Worm (Caenorhabditis elegans): Measurements from ENCODE around the gene grl-26.

grl-26 gene

DNA sequence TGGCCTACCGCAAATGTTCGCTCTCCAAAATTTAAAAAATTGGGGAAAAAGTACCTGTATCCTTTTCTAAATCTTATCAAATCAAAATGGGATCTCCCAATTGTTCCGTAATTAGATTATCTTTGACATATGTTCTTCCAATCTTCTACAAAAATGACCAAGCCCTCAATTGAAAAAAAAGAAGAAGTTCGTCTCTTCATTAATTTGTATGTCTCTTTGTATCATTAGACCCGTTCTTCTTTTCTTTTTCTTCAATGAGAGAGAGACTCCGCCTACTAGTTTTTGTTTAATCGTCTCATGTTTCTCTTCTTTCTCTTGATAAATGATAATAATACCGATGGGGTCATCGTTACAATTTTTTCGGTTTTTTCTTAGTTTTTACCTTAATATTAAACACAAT lies 19.4 kb downstream of the grl-26 start:
- TF ChIP-seq M03D4.4 (tag; optimal IDR thresholded peaks at IDR 0.05): no peak
- no peak for TF ChIP-seq lsy-2 (tag; optimal IDR thresholded peaks at IDR 0.05)
- TF ChIP-seq unc-62 (GFP tag; optimal IDR thresholded peaks at IDR 0.05): no peak
- no peak for TF ChIP-seq sptf-1 (tag; optimal IDR thresholded peaks at IDR 0.05)
- TF ChIP-seq nhr-12 (tag; optimal IDR thresholded peaks at IDR 0.05): no peak
- TF ChIP-seq ztf-11 (tag; optimal IDR thresholded peaks at IDR 0.05): no peak
- no peak for TF ChIP-seq pha-4 (tag; optimal IDR thresholded peaks at IDR 0.05)
- no peak for TF ChIP-seq snpc-4 (tag; optimal IDR thresholded peaks at IDR 0.05)
- no peak for TF ChIP-seq nhr-76 (tag; optimal IDR thresholded peaks at IDR 0.05)
- no peak for TF ChIP-seq mep-1 (tag; optimal IDR thresholded peaks at IDR 0.05)
- TF ChIP-seq flh-1 (GFP tag; optimal IDR thresholded peaks at IDR 0.05): no peak
- no peak for TF ChIP-seq ceh-83 (GFP tag; optimal IDR thresholded peaks at IDR 0.05)

DNA sequence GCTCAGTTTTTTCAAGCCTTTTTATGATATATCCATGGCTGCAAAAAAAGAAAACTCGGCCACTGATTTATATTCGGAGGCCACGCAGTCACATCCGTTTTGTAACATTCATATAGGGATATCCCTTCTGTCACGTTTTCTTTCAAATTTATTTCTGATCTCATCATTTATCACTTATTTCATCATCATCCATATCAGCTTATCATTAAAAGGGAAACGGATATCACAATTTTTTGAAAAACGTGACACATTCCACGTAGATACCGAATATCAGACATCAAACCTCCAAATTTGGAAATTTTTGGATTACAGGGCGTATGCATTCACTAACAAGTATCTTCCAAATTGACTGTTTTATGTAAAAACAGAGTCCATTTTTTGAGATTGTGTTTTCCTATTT lies 19.9 kb downstream of the grl-26 start:
- TF ChIP-seq nhr-76 (tag; optimal IDR thresholded peaks at IDR 0.05): no peak
- TF ChIP-seq elt-3 (tag; optimal IDR thresholded peaks at IDR 0.05): peak; percentile 3

DNA sequence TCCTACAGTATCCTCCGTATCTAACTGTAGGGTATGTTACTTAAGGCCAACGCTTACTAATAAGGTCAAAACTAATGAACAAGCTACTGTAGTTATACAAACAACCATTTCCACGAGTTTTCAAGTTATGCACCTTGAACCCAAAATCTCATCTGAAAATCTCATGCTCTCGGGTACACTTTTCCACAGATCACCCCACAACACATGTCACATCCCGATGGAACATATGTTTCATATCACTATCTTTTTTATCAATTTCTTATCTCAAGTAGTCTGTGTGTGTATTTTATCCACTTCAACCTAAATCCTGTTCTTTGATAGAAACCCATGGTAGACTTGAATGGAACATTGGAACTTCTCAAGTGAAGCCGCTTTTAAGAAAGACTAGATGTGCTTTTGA lies 22.3 kb downstream of the grl-26 start:
- TF ChIP-seq nhr-2 (tag; optimal IDR thresholded peaks at IDR 0.05): no peak
- no peak for TF ChIP-seq unc-62 (GFP tag; optimal IDR thresholded peaks at IDR 0.05)
- TF ChIP-seq nhr-28 (tag; optimal IDR thresholded peaks at IDR 0.05): no peak
- no peak for TF ChIP-seq ceh-43 (GFP tag; optimal IDR thresholded peaks at IDR 0.05)
- no peak for TF ChIP-seq ceh-83 (GFP tag; optimal IDR thresholded peaks at IDR 0.05)

DNA sequence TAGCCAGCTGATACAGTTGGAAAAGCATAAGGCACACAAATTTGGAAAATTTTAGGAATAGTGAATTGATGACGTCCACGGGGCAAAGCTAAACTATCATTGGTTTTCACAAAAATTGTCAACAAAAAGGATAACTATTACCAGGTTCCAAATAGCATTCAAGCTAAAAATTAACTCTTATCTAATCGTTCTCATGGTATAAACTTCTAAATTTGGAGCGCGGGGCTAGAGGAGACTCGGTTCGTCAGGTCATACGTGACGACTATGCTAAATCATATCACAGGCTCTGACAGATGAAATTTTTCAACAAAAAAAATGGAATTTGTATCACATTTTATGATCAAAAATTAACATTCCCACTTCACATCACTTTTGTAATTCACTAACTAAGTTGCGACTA lies 23.4 kb downstream of the grl-26 start:
- TF ChIP-seq sem-2 (GFP tag; optimal IDR thresholded peaks at IDR 0.05) (no peak), unc-120 (tag; optimal IDR thresholded peaks at IDR 0.05; ENCODE audit: poor library complexity, severe bottlenecking) (no peak), zip-8 (tag; optimal IDR thresholded peaks at IDR 0.05) (no peak), hlh-1 (tag; optimal IDR thresholded peaks at IDR 0.05) (no peak)

DNA sequence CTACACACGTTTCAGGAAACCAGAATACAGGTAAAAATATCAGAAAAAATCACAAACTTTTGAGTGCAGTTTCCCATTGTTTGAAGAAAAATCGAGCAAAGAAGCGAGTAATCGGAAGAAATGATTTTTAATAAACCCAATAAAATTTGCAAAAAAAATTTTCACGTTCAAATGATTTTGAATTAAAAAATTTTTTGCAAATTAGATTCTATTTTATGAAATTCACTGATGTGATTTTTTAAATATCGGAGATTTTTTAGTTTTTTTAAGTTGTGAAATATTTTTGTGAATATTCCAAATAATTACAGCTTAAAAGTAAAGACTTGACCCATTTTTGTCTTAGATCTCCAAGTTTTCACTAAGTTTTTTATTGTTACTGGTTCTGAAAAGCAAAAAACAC lies 24.4 kb downstream of the grl-26 start, which contains the start of gene pnp-1:
TSS of gene pnp-1 (minus strand) at position 101 of the 400 bp plus-strand sequence.
- TF ChIP-seq flh-1 (GFP tag; optimal IDR thresholded peaks at IDR 0.05) (no peak), ceh-83 (GFP tag; optimal IDR thresholded peaks at IDR 0.05) (no peak), unc-62 (GFP tag; optimal IDR thresholded peaks at IDR 0.05) (no peak), tbx-8 (GFP tag; optimal IDR thresholded peaks at IDR 0.05) (no peak), mep-1 (tag; optimal IDR thresholded peaks at IDR 0.05) (no peak), lin-32 (GFP tag; optimal IDR thresholded peaks at IDR 0.05) (no peak), M03D4.4 (tag; optimal IDR thresholded peaks at IDR 0.05) (no peak), zip-8 (tag; optimal IDR thresholded peaks at IDR 0.05) (no peak), snpc-4 (tag; optimal IDR thresholded peaks at IDR 0.05) (no peak), unc-120 (tag; optimal IDR thresholded peaks at IDR 0.05; ENCODE audit: poor library complexity, severe bottlenecking) (no peak)

DNA sequence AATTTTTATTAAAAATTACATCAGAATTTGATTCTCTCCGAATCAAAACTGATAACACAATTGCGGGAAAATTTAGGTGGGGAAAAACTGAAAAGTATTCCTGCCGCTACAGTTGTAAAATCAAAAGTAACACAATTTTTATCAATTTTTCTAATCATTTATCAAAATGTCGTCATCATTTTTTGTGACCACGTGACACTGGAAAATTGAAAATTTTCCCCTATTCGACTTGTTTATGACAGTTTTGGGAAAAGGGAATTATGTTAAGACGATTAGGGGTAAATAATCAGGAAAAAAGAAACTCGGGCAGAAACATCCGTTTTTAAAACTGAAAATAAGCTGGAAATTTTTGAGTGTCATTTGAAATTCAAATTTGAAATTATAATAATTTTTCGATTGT lies 25.8 kb downstream of the grl-26 start:
- TF ChIP-seq unc-62 (GFP tag; optimal IDR thresholded peaks at IDR 0.05): no peak
- no peak for TF ChIP-seq ceh-43 (GFP tag; optimal IDR thresholded peaks at IDR 0.05)
- TF ChIP-seq mep-1 (tag; optimal IDR thresholded peaks at IDR 0.05): no peak
- no peak for TF ChIP-seq ceh-83 (GFP tag; optimal IDR thresholded peaks at IDR 0.05)
- TF ChIP-seq snpc-4 (tag; optimal IDR thresholded peaks at IDR 0.05): no peak
- no peak for TF ChIP-seq ztf-11 (tag; optimal IDR thresholded peaks at IDR 0.05)
- TF ChIP-seq nhr-28 (tag; optimal IDR thresholded peaks at IDR 0.05): no peak
- TF ChIP-seq lsy-2 (tag; optimal IDR thresholded peaks at IDR 0.05): no peak
- TF ChIP-seq nhr-12 (tag; optimal IDR thresholded peaks at IDR 0.05): no peak
- no peak for TF ChIP-seq zip-8 (tag; optimal IDR thresholded peaks at IDR 0.05)
- TF ChIP-seq bed-3 (GFP tag; optimal IDR thresholded peaks at IDR 0.05): no peak
- no peak for TF ChIP-seq mab-5 (tag; optimal IDR thresholded peaks at IDR 0.05)
- TF ChIP-seq elt-3 (tag; optimal IDR thresholded peaks at IDR 0.05): no peak
- TF ChIP-seq sem-2 (GFP tag; optimal IDR thresholded peaks at IDR 0.05): no peak
- no peak for TF ChIP-seq nhr-2 (tag; optimal IDR thresholded peaks at IDR 0.05)
- TF ChIP-seq tbx-8 (GFP tag; optimal IDR thresholded peaks at IDR 0.05): no peak
- TF ChIP-seq elt-1 (tag; optimal IDR thresholded peaks at IDR 0.05; ENCODE audit: borderline replicate concordance, insufficient read depth): no peak
- no peak for TF ChIP-seq sptf-1 (tag; optimal IDR thresholded peaks at IDR 0.05)
- TF ChIP-seq drap-1 (GFP tag; optimal IDR thresholded peaks at IDR 0.05): no peak

DNA sequence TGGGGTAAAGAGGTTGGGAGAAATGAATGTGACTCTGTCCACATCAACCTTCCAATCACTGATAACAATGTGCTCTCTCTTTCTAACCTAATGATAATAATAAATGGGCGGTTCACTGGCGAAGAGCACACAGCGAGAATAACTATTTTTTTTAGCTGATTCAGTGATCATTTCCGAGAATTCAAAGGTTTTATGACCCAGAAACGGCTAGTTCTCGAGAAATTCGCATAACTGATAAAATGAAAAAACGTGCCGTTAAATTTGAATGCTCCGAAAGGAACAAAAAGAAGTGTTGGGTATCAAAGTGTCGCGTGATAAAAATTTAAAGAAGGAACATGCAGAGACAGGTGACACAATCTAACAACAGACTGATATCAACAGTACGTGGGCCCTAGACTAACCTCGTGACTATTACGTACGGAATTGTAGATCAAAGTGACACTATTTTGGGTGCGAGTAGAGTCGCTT lies 26.8 kb downstream of the grl-26 start:
- no peak for TF ChIP-seq lsy-2 (tag; optimal IDR thresholded peaks at IDR 0.05)
- no peak for TF ChIP-seq cnd-1 (tag; optimal IDR thresholded peaks at IDR 0.05)
- TF ChIP-seq mab-5 (tag; optimal IDR thresholded peaks at IDR 0.05): no peak
- TF ChIP-seq nhr-12 (tag; optimal IDR thresholded peaks at IDR 0.05): no peak
- no peak for TF ChIP-seq unc-62 (GFP tag; optimal IDR thresholded peaks at IDR 0.05)
- no peak for TF ChIP-seq sptf-1 (tag; optimal IDR thresholded peaks at IDR 0.05)
- no peak for TF ChIP-seq unc-39 (tag; optimal IDR thresholded peaks at IDR 0.05)
- no peak for TF ChIP-seq ham-2 (GFP tag; optimal IDR thresholded peaks at IDR 0.05)
- no peak for TF ChIP-seq ces-1 (GFP tag; optimal IDR thresholded peaks at IDR 0.05)
- TF ChIP-seq mls-2 (tag; optimal IDR thresholded peaks at IDR 0.05): no peak
- no peak for TF ChIP-seq elt-1 (tag; optimal IDR thresholded peaks at IDR 0.05; ENCODE audit: borderline replicate concordance, insufficient read depth)
- no peak for TF ChIP-seq lin-13 (tag; optimal IDR thresholded peaks at IDR 0.05)
- no peak for TF ChIP-seq ceh-39 (tag; optimal IDR thresholded peaks at IDR 0.05)
- TF ChIP-seq bed-3 (GFP tag; optimal IDR thresholded peaks at IDR 0.05): no peak
- no peak for TF ChIP-seq nhr-237 (tag; optimal IDR thresholded peaks at IDR 0.05)
